Worm (Caenorhabditis elegans): Measurements from ENCODE around the gene H12C20.7.
A peak's percentile ranks its signal among the peaks of the same experiment; 100 is the strongest.

H12C20.7 gene

ce11 chrV:11621276-11621675 lies 48.5 kb upstream of the H12C20.7 start:
- TF ChIP-seq lin-14 (GFP tag; optimal IDR thresholded peaks at IDR 0.05) = peak; percentile 33
- no peak for TF ChIP-seq ceh-63 (GFP tag; optimal IDR thresholded peaks at IDR 0.05)
- TF ChIP-seq nhr-71 (tag; optimal IDR thresholded peaks at IDR 0.05) = no peak
- no peak for TF ChIP-seq isw-1 (GFP tag; IDR thresholded peaks at IDR 0.05)
- TF ChIP-seq elt-2 (tag; optimal IDR thresholded peaks at IDR 0.05) = no peak

ce11 chrV:11620081-11620480 lies 47.3 kb upstream of the H12C20.7 start:
- 0 out of 2 replicates have a peak, but pooled peaks have one; percentile 14 for TF ChIP-seq mab-9 (GFP tag; IDR thresholded peaks at IDR 0.05)
- TF ChIP-seq tlp-1 (tag; optimal IDR thresholded peaks at IDR 0.05) = no peak
- peak; percentile 1 for TF ChIP-seq lin-14 (GFP tag; optimal IDR thresholded peaks at IDR 0.05)

- no peak for TF ChIP-seq pax-3 (tag; optimal IDR thresholded peaks at IDR 0.05)
- no peak for TF ChIP-seq grh-1 (GFP tag; IDR thresholded peaks at IDR 0.05)
- no peak for TF ChIP-seq egl-27 (tag; optimal IDR thresholded peaks at IDR 0.05)
- TF ChIP-seq unc-62 (GFP tag; optimal IDR thresholded peaks at IDR 0.05) = no peak
- no peak for TF ChIP-seq aha-1 (tag; optimal IDR thresholded peaks at IDR 0.05)
These were observed 45.4 kb upstream of the H12C20.7 start, which contains the start of gene glb-15 for ce11 chrV:11618173-11618572. glb-15 (minus strand) TSS chrV:11618273.

ce11 chrV:11616813-11617212 lies 44.0 kb upstream of the H12C20.7 start:
- peak; percentile 26 for TF ChIP-seq ama-1 (optimal IDR thresholded peaks at IDR 0.05)
- peak in 1 of 6 experiments; percentile 22 for TF ChIP-seq elt-3 (tag; optimal IDR thresholded peaks at IDR 0.05)
- no peak for TF ChIP-seq nhr-12 (tag; optimal IDR thresholded peaks at IDR 0.05)
- TF ChIP-seq ceh-90 (tag; optimal IDR thresholded peaks at IDR 0.05) = no peak
- no peak for TF ChIP-seq ceh-88 (GFP tag; IDR thresholded peaks at IDR 0.05)
- TF ChIP-seq sptf-1 (tag; optimal IDR thresholded peaks at IDR 0.05) = no peak
- peak; percentile 62 for TF ChIP-seq nhr-85 (tag)

ce11 chrV:11615948-11616681 lies 43.3 kb upstream of the H12C20.7 start, which contains the start of gene nlp-24:
nlp-24 (plus strand) TSS chrV:11616376.
- TF ChIP-seq nhr-84 (tag; optimal IDR thresholded peaks at IDR 0.05) (no peak), fkh-10 (GFP tag; optimal IDR thresholded peaks at IDR 0.05) (no peak), fkh-8 (tag; optimal IDR thresholded peaks at IDR 0.05) (no peak), pag-3 (tag; optimal IDR thresholded peaks at IDR 0.05; ENCODE audit: borderline replicate concordance, insufficient read depth) (no peak), ztf-11 (tag; optimal IDR thresholded peaks at IDR 0.05) (no peak), egl-27 (tag; optimal IDR thresholded peaks at IDR 0.05) (no peak), nhr-77 (tag; optimal IDR thresholded peaks at IDR 0.05) (no peak), ceh-88 (GFP tag; IDR thresholded peaks at IDR 0.05) (no peak), isw-1 (GFP tag; IDR thresholded peaks at IDR 0.05) (no peak), ceh-82 (tag; optimal IDR thresholded peaks at IDR 0.05) (no peak), zag-1 (tag; optimal IDR thresholded peaks at IDR 0.05) (no peak), unc-86 (tag; optimal IDR thresholded peaks at IDR 0.05) (no peak), hpl-2 (GFP tag; optimal IDR thresholded peaks at IDR 0.05) (no peak), lin-35 (GFP tag; optimal IDR thresholded peaks at IDR 0.05) (peak in 1 of 2 experiments; percentile 24), tlp-1 (tag; optimal IDR thresholded peaks at IDR 0.05) (no peak), xbp-1 (tag; optimal IDR thresholded peaks at IDR 0.05) (no peak), nhr-76 (tag; optimal IDR thresholded peaks at IDR 0.05) (no peak), fkh-4 (tag; optimal IDR thresholded peaks at IDR 0.05; ENCODE audit: borderline replicate concordance) (no peak), ztf-4 (tag; optimal IDR thresholded peaks at IDR 0.05) (no peak), unc-30 (tag; optimal IDR thresholded peaks at IDR 0.05) (no peak), alr-1 (tag; optimal IDR thresholded peaks at IDR 0.05; ENCODE audit: borderline replicate concordance) (no peak), elt-3 (tag; optimal IDR thresholded peaks at IDR 0.05) (peak in 5 of 6 experiments; percentile 5 to 78 (median 36)), dsc-1 (tag; optimal IDR thresholded peaks at IDR 0.05) (no peak), Y116A8C.19 (tag; optimal IDR thresholded peaks at IDR 0.05; ENCODE audit: borderline replicate concordance) (no peak), F16B12.6 (tag; optimal IDR thresholded peaks at IDR 0.05) (no peak), nhr-12 (tag; optimal IDR thresholded peaks at IDR 0.05) (no peak), rnt-1 (tag; optimal IDR thresholded peaks at IDR 0.05) (no peak), jun-1 (tag; optimal IDR thresholded peaks at IDR 0.05) (no peak), pax-3 (tag; optimal IDR thresholded peaks at IDR 0.05) (no peak), blmp-1 (tag; optimal IDR thresholded peaks at IDR 0.05) (peak; percentile 59), sox-4 (tag; optimal IDR thresholded peaks at IDR 0.05) (no peak)

Measured in whole organism, L1 larva.